Worm (Caenorhabditis elegans) whole organism, mixed stage, embryonic: ENCODE data around the gene ddr-1.

Experiments
- lin-13 ChIP-seq: fragments of 150-350 bp; optimal IDR thresholded peaks from 2 replicates; lab custom pipeline; 2014; ENCODE audit warnings: missing biosample characterization, missing genetic modification characterization
- nhr-76 ChIP-seq: sonication (generic microtip); optimal IDR thresholded peaks from 2 replicates; lab custom pipeline; 2017; ENCODE audit warnings: missing biosample characterization, missing genetic modification characterization
- snpc-4 ChIP-seq: fragments of 150-350 bp; optimal IDR thresholded peaks from 2 replicates; lab custom pipeline; 2014; ENCODE audit warnings: missing biosample characterization, missing genetic modification characterization
- unc-39 ChIP-seq: fragments of 150-350 bp; optimal IDR thresholded peaks from 2 replicates; lab custom pipeline; 2014; ENCODE audit warnings: missing biosample characterization, missing genetic modification characterization
- unc-62 ChIP-seq: fragments of 150-350 bp; optimal IDR thresholded peaks from 2 replicates; lab custom pipeline; 2014; ENCODE audit warnings: missing biosample characterization, missing genetic modification reagents, missing genetic modification characterization
- zip-8 ChIP-seq: fragments of 150-350 bp; optimal IDR thresholded peaks from 2 replicates; lab custom pipeline; 2014; ENCODE audit warnings: missing biosample characterization, missing genetic modification characterization
- ztf-11 ChIP-seq: fragments of 150-350 bp; optimal IDR thresholded peaks from 2 replicates; lab custom pipeline; 2014; ENCODE audit warnings: missing biosample characterization, missing genetic modification characterization

- no peak for TF ChIP-seq ztf-11 (tag; lab: Kevin White, UChicago)
- TF ChIP-seq zip-8 (tag; lab: Kevin White, UChicago) = no peak
- TF ChIP-seq unc-39 (tag; lab: Kevin White, UChicago) = no peak
- TF ChIP-seq unc-62 (GFP tag; lab: Kevin White, UChicago) = no peak
- no peak for TF ChIP-seq lin-13
- no peak for TF ChIP-seq nhr-76
- TF ChIP-seq snpc-4 (tag; lab: Kevin White, UChicago) = no peak
Measured at ce11 chrX:5512227-5512626, 51.2 kb downstream of the ddr-1 start, which contains the start of gene T23F2.3.
